Fruit fly (Drosophila melanogaster): ENCODE measurements around the gene Grip71.

The Grip71 gene

dm6 chr2L:18665952-18666606 lies 42.6 kb upstream of the Grip71 start (continued):
- TF ChIP-seq CG15011 (GFP tag; optimal IDR thresholded peaks at IDR 0.05) (no peak), seq (GFP tag; IDR thresholded peaks at IDR 0.05) (no peak), Awh (GFP tag; IDR thresholded peaks at IDR 0.05) (peak; percentile 34; the same call in 1 of the 2 replicates), Fer3 (tag; optimal IDR thresholded peaks at IDR 0.05) (no peak), D (optimal IDR thresholded peaks at IDR 0.05) (no peak), D (GFP tag; optimal IDR thresholded peaks at IDR 0.05) (no peak), jigr1 (GFP tag; IDR thresholded peaks at IDR 0.05) (no peak), CG4820 (GFP tag; optimal IDR thresholded peaks at IDR 0.05) (peak; percentile 39), CG10267 (tag; optimal IDR thresholded peaks at IDR 0.05) (no peak), CG1647 (GFP tag; optimal IDR thresholded peaks at IDR 0.05) (no peak), Side (GFP tag; optimal IDR thresholded peaks at IDR 0.05) (peak; percentile 36), CG14710 (tag; optimal IDR thresholded peaks at IDR 0.05) (peak; percentile 92), CG9817 (tag; optimal IDR thresholded peaks at IDR 0.05) (peak; percentile 60), CG3407 (GFP tag; optimal IDR thresholded peaks at IDR 0.05) (no peak), dpn (GFP tag; optimal IDR thresholded peaks at IDR 0.05) (peak; percentile 45 to 57), CG3281 (GFP tag; optimal IDR thresholded peaks at IDR 0.05) (no peak), corto (GFP tag; optimal IDR thresholded peaks at IDR 0.05) (no peak), CG10147 (GFP tag; optimal IDR thresholded peaks at IDR 0.05) (no peak), CG4424 (GFP tag; optimal IDR thresholded peaks at IDR 0.05) (peak; percentile 34), Deaf1 (tag; optimal IDR thresholded peaks at IDR 0.05) (no peak), crol (GFP tag; IDR thresholded peaks at IDR 0.05) (peak; percentile 36; the same call in 1 of the 2 replicates), CG12659 (GFP tag; optimal IDR thresholded peaks at IDR 0.05) (peak; percentile 38), Dbx (GFP tag; IDR thresholded peaks at IDR 0.05) (peak; percentile 71; the same call in 2 of the 3 replicates), CG11695 (GFP tag; IDR thresholded peaks at IDR 0.05) (no peak), bbx (GFP tag; IDR thresholded peaks at IDR 0.05; ENCODE audit: partially characterized antibody) (0 out of 2 replicates have a peak, but pooled peaks have one; percentile 51), eyg (GFP tag; optimal IDR thresholded peaks at IDR 0.05) (no peak), dm (GFP tag; optimal IDR thresholded peaks at IDR 0.05) (peak; percentile 25), insv (GFP tag; optimal IDR thresholded peaks at IDR 0.05) (peak in 1 of 2 experiments; percentile 39), CG1602 (GFP tag; optimal IDR thresholded peaks at IDR 0.05) (peak; percentile 61), Nf-YC (tag; optimal IDR thresholded peaks at IDR 0.05) (no peak), CG32532 (GFP tag; IDR thresholded peaks at IDR 0.05) (peak; percentile 85), Eip74EF (GFP tag; optimal IDR thresholded peaks at IDR 0.05) (no peak), tgo (GFP tag; IDR thresholded peaks at IDR 0.05) (peak; percentile 50), CG17829 (tag; optimal IDR thresholded peaks at IDR 0.05) (peak; percentile 63), bigmax (GFP tag; optimal IDR thresholded peaks at IDR 0.05) (no peak), CG8478 (optimal IDR thresholded peaks at IDR 0.05) (no peak), Ptx1 (GFP tag; IDR thresholded peaks at IDR 0.05) (peak; percentile 61), CG7987 (GFP tag; optimal IDR thresholded peaks at IDR 0.05) (peak; percentile 29), CG10654 (GFP tag; optimal IDR thresholded peaks at IDR 0.05) (peak; percentile 24), tin (GFP tag; optimal IDR thresholded peaks at IDR 0.05) (peak; percentile 56), Sox100B (GFP tag; optimal IDR thresholded peaks at IDR 0.05) (no peak), bcd (GFP tag; optimal IDR thresholded peaks at IDR 0.05) (peak; percentile 61), Six4 (GFP tag; optimal IDR thresholded peaks at IDR 0.05) (peak; percentile 11), twi (tag; optimal IDR thresholded peaks at IDR 0.05) (no peak), wor (GFP tag; IDR thresholded peaks at IDR 0.05) (no peak), phol (tag; optimal IDR thresholded peaks at IDR 0.05) (peak; percentile 56), unpg (GFP tag; optimal IDR thresholded peaks at IDR 0.05) (no peak), CG30403 (GFP tag; optimal IDR thresholded peaks at IDR 0.05) (peak; percentile 60), sc (optimal IDR thresholded peaks at IDR 0.05) (no peak), sc (GFP tag; optimal IDR thresholded peaks at IDR 0.05) (no peak), CG11723 (GFP tag; optimal IDR thresholded peaks at IDR 0.05) (no peak)
